Worm (Caenorhabditis elegans): ENCODE results near the gene anmt-2.

DNA sequence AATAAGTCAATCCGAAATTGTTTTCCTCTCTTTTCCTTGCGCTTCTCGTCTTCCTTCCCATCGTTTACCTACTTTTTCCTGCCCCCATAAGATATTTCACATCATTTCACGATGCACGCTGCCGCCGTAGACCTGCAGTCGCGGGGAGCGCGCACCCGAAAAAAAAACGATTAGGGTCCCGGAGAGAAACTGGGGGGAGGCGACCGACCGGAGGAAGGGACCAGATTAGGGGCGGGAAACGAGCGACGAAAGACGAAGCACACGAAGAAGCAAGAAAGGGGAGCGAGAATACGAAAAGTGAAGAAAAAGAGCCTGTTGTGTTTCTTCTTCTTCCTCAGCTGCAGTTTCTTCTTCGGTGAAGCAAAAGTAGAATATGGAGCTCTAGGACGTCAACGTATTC lies 22.3 kb downstream of the anmt-2 start:
- TF ChIP-seq cog-1 (tag; optimal IDR thresholded peaks at IDR 0.05) (no peak), ref-1 (GFP tag; conservative IDR thresholded peaks at IDR 0.05) (no peak)

All from whole organism, midembryonic.